Worm (Caenorhabditis elegans) whole organism, midembryonic: ENCODE results near the gene xrn-2.

ENCODE experiments used
- T22C8.4 ChIP-seq: fragments of 200-800 bp; sonication (Bioruptor generic); IDR thresholded peaks from 2 replicates; pipeline ENCODE4 v1.3.6; 2022; ENCODE audit warnings: missing genetic modification characterization, missing compliant biosample characterization
- flt-1 ChIP-seq: fragments of 200-800 bp; sonication (Bioruptor generic); IDR thresholded peaks from 2 replicates; pipeline ENCODE4 v1.3.6; 2022; ENCODE audit warnings: missing genetic modification characterization, missing compliant biosample characterization
- klf-2 ChIP-seq: fragments of 200-800 bp; sonication (Bioruptor generic); conservative IDR thresholded peaks from 2 replicates; pipeline ENCODE4 v1.3.6; 2022; ENCODE audit warnings: missing genetic modification reagents, missing genetic modification characterization, missing compliant biosample characterization
- med-1 ChIP-seq: sonication (generic microtip); optimal IDR thresholded peaks from 2 replicates; lab custom pipeline; 2017; ENCODE audit warnings: missing genetic modification characterization, mild to moderate bottlenecking, missing compliant biosample characterization, antibody characterized with exemption, missing genetic modification reagents; ENCODE audit not compliant: insufficient read depth
- ref-1 ChIP-seq: fragments of 200-800 bp; sonication (Bioruptor generic); conservative IDR thresholded peaks from 2 replicates; pipeline ENCODE4 v1.3.6; 2022; ENCODE audit warnings: missing genetic modification reagents, missing genetic modification characterization, missing compliant biosample characterization
- tab-1 ChIP-seq: fragments of 200-800 bp; sonication (Bioruptor generic); IDR thresholded peaks from 2 replicates; pipeline ENCODE4 v1.3.6; 2022; ENCODE audit warnings: missing genetic modification characterization, missing compliant biosample characterization
- ztf-23 ChIP-seq: fragments of 200-800 bp; sonication (Bioruptor generic); IDR thresholded peaks from 2 replicates; pipeline ENCODE4 v1.3.6; 2022; ENCODE audit warnings: missing genetic modification reagents, missing genetic modification characterization, missing compliant biosample characterization

ce11 chrII:14132733-14133132 is 22.8 kb upstream of the xrn-2 start, which contains the start of gene algn-3:
- TF ChIP-seq T22C8.4 (GFP tag; lab: Robert Waterston, UW) (no peak), med-1 (no peak), klf-2 (no peak), tab-1 (GFP tag; lab: Robert Waterston, UW) (no peak), flt-1 (GFP tag; lab: Robert Waterston, UW) (no peak), ref-1 (GFP tag; lab: Robert Waterston, UW) (no peak), ztf-23 (no peak)
